Fruit fly (Drosophila melanogaster) whole organism, embryonic: Measurements from ENCODE around the gene Alh.

Experiments used
- Atf-2 ChIP-seq: fragments of 200-800 bp; sonication (Bioruptor generic); optimal IDR thresholded peaks from 2 replicates; lab custom pipeline; 2016; ENCODE audit warnings: missing biosample characterization, missing genetic modification characterization
- Atf3 ChIP-seq: fragments of 200-800 bp; sonication (Bioruptor generic); optimal IDR thresholded peaks from 3 replicates; lab custom pipeline; 2016; ENCODE audit warnings: missing biosample characterization, missing genetic modification characterization
- BEAF-32 ChIP-seq: fragments of 200-800 bp; sonication (Bioruptor generic); optimal IDR thresholded peaks from 3 replicates; lab custom pipeline; 2017; ENCODE audit warnings: missing biosample characterization, missing genetic modification characterization, mild to moderate bottlenecking, moderate library complexity, missing genetic modification reagents
- CG10431 ChIP-seq: fragments of 200-800 bp; sonication (Bioruptor generic); optimal IDR thresholded peaks from 3 replicates; lab custom pipeline; 2018; ENCODE audit warnings: missing biosample characterization, mild to moderate bottlenecking, missing genetic modification characterization
- CG10543 ChIP-seq: fragments of 200-800 bp; sonication (Bioruptor generic); optimal IDR thresholded peaks from 3 replicates; lab custom pipeline; 2017; ENCODE audit warnings: missing biosample characterization, mild to moderate bottlenecking, missing genetic modification characterization, moderate library complexity
- CG11456 ChIP-seq: fragments of 200-800 bp; sonication (Bioruptor generic); IDR thresholded peaks from 3 replicates; pipeline ENCODE4 v1.3.6; 2022; ENCODE audit warnings: missing biosample characterization, missing genetic modification characterization
- CG11723 ChIP-seq: fragments of 200-800 bp; sonication (Bioruptor generic); optimal IDR thresholded peaks from 2 replicates; lab custom pipeline; 2017; ENCODE audit warnings: missing biosample characterization, mild to moderate bottlenecking, missing genetic modification characterization
- CG12155 ChIP-seq: fragments of 200-800 bp; sonication (Bioruptor generic); optimal IDR thresholded peaks from 3 replicates; lab custom pipeline; 2016; ENCODE audit warnings: missing biosample characterization, missing genetic modification characterization
- CG13624 ChIP-seq: fragments of 200-800 bp; sonication (Bioruptor generic); optimal IDR thresholded peaks from 2 replicates; lab custom pipeline; 2016; ENCODE audit warnings: missing biosample characterization, missing genetic modification characterization
- CG15269 ChIP-seq: fragments of 200-800 bp; sonication (Bioruptor generic); optimal IDR thresholded peaks from 2 replicates; lab custom pipeline; 2018; ENCODE audit warnings: missing biosample characterization, mild to moderate bottlenecking, missing genetic modification characterization, moderate library complexity
- CG15514 ChIP-seq: fragments of 200-800 bp; sonication (Bioruptor generic); optimal IDR thresholded peaks from 3 replicates; lab custom pipeline; 2017; ENCODE audit warnings: missing biosample characterization, missing genetic modification characterization, mild to moderate bottlenecking, moderate library complexity, missing genetic modification reagents
- CG16815 ChIP-seq: fragments of 200-800 bp; sonication (Bioruptor generic); optimal IDR thresholded peaks from 3 replicates; lab custom pipeline; 2017; ENCODE audit warnings: missing biosample characterization, mild to moderate bottlenecking, missing genetic modification characterization
- CG18011 ChIP-seq: fragments of 200-800 bp; sonication (Bioruptor generic); optimal IDR thresholded peaks from 2 replicates; lab custom pipeline; 2017; ENCODE audit warnings: missing biosample characterization, missing genetic modification characterization, mild to moderate bottlenecking, moderate library complexity, missing genotype
- CG2116 ChIP-seq: fragments of 200-800 bp; sonication (Bioruptor generic); optimal IDR thresholded peaks from 3 replicates; lab custom pipeline; 2018; ENCODE audit warnings: missing biosample characterization, mild to moderate bottlenecking, missing genetic modification characterization
- CG2712 ChIP-seq: fragments of 200-800 bp; optimal IDR thresholded peaks from 3 replicates; lab custom pipeline; 2019; ENCODE audit warnings: missing biosample characterization, mild to moderate bottlenecking, missing genetic modification characterization, moderate library complexity
- CG30020 ChIP-seq: fragments of 200-800 bp; optimal IDR thresholded peaks from 2 replicates; lab custom pipeline; 2019; ENCODE audit warnings: missing biosample characterization, mild to moderate bottlenecking, missing genetic modification characterization, moderate library complexity
- CG31441 ChIP-seq: fragments of 200-800 bp; sonication (Bioruptor generic); IDR thresholded peaks from 2 replicates; pipeline ENCODE4 v1.3.6; 2022; ENCODE audit warnings: missing biosample characterization, missing genetic modification characterization
- CG4424 ChIP-seq: fragments of 200-800 bp; sonication (Bioruptor generic); optimal IDR thresholded peaks from 3 replicates; lab custom pipeline; 2016; ENCODE audit warnings: missing biosample characterization, missing genetic modification characterization
- CG4707 ChIP-seq: fragments of 200-800 bp; sonication (Bioruptor generic); optimal IDR thresholded peaks from 2 replicates; lab custom pipeline; 2018; ENCODE audit warnings: missing biosample characterization, mild to moderate bottlenecking, missing genetic modification characterization, moderate library complexity
- CG4730 ChIP-seq: fragments of 200-800 bp; sonication (Bioruptor generic); IDR thresholded peaks from 2 replicates; pipeline ENCODE4 v1.3.6; 2022; ENCODE audit warnings: missing biosample characterization, missing genetic modification characterization
- CG4854 ChIP-seq: fragments of 200-800 bp; sonication (Bioruptor generic); optimal IDR thresholded peaks from 2 replicates; lab custom pipeline; 2016; ENCODE audit warnings: missing biosample characterization, missing genetic modification characterization, inconsistent platforms
- CG8290 ChIP-seq, 3 experiments: fragments of 200-800 bp; sonication (Bioruptor generic); optimal IDR thresholded peaks; 2 replicates each; lab custom pipeline; 2016 to 2019; ENCODE audit warnings: missing biosample characterization in 3 of 3, missing genetic modification characterization in 3 of 3, mild to moderate bottlenecking in 2 of 3, moderate library complexity in 1 of 3
- CG9932 ChIP-seq: fragments of 200-800 bp; sonication (Bioruptor generic); IDR thresholded peaks from 2 replicates; pipeline ENCODE4 v1.3.6; 2022; ENCODE audit warnings: missing biosample characterization, missing genetic modification characterization
- Drgx ChIP-seq: fragments of 200-800 bp; sonication (Bioruptor generic); IDR thresholded peaks from 2 replicates; pipeline ENCODE4 v1.3.6; 2022; ENCODE audit warnings: missing biosample characterization, missing genetic modification characterization
- Fer1 ChIP-seq: fragments of 200-800 bp; sonication (Bioruptor generic); optimal IDR thresholded peaks from 2 replicates; lab custom pipeline; 2017; ENCODE audit warnings: missing biosample characterization, mild to moderate bottlenecking, missing genetic modification characterization
- Fer3 ChIP-seq: fragments of 200-800 bp; sonication (Bioruptor generic); optimal IDR thresholded peaks from 2 replicates; lab custom pipeline; 2018; ENCODE audit warnings: missing biosample characterization, mild to moderate bottlenecking, missing genetic modification characterization, moderate library complexity
- Hr3 ChIP-seq: fragments of 200-800 bp; sonication (Bioruptor generic); optimal IDR thresholded peaks from 3 replicates; lab custom pipeline; 2016; ENCODE audit warnings: missing biosample characterization, missing genetic modification characterization
- MBD-R2 ChIP-seq: fragments of 200-800 bp; sonication (Bioruptor generic); IDR thresholded peaks from 2 replicates; pipeline ENCODE4 v1.3.6; 2022; ENCODE audit warnings: missing biosample characterization, missing genetic modification characterization
- Med ChIP-seq: fragments of 200-800 bp; sonication (Bioruptor generic); peaks from one replicate; lab custom pipeline; 2016; ENCODE audit warnings: missing biosample characterization, missing genetic modification characterization, mild to moderate bottlenecking, inconsistent platforms, moderate library complexity
- Mes4 ChIP-seq: fragments of 200-800 bp; sonication (Bioruptor generic); optimal IDR thresholded peaks from 2 replicates; lab custom pipeline; 2016; ENCODE audit warnings: missing biosample characterization, missing genetic modification characterization
- NC2β ChIP-seq: fragments of 200-800 bp; sonication (Bioruptor generic); optimal IDR thresholded peaks from 2 replicates; lab custom pipeline; 2016; ENCODE audit warnings: missing biosample characterization, missing genetic modification characterization
- Nf-YC ChIP-seq: fragments of 200-800 bp; optimal IDR thresholded peaks from 3 replicates; lab custom pipeline; 2019; ENCODE audit warnings: missing biosample characterization, mild to moderate bottlenecking, missing genetic modification characterization, moderate library complexity
- Ptx1 ChIP-seq: fragments of 200-800 bp; sonication (Bioruptor generic); IDR thresholded peaks from 2 replicates; pipeline ENCODE4 v1.3.6; 2022; ENCODE audit warnings: missing biosample characterization, missing genetic modification characterization
- Sin3A ChIP-seq: fragments of >200 bp; optimal IDR thresholded peaks from 2 replicates; lab custom pipeline; 2018
- Spps ChIP-seq: fragments of 200-800 bp; sonication (Bioruptor generic); optimal IDR thresholded peaks from 2 replicates; lab custom pipeline; 2018; ENCODE audit warnings: missing biosample characterization, mild to moderate bottlenecking, missing genetic modification characterization
- Tbp ChIP-seq: fragments of >200 bp; optimal IDR thresholded peaks from 2 replicates; lab custom pipeline; 2018; ENCODE audit warnings: missing biosample characterization, missing genetic modification characterization
- ap ChIP-seq: fragments of 200-800 bp; sonication (Bioruptor generic); IDR thresholded peaks from 2 replicates; pipeline ENCODE4 v1.3.6; 2022; ENCODE audit warnings: missing biosample characterization, missing genetic modification characterization
- bab2 ChIP-seq: fragments of 200-800 bp; sonication (Bioruptor generic); optimal IDR thresholded peaks from 2 replicates; lab custom pipeline; 2016; ENCODE audit warnings: missing biosample characterization, missing genetic modification characterization
- en ChIP-seq: fragments of 200-800 bp; sonication (Bioruptor generic); optimal IDR thresholded peaks from 2 replicates; lab custom pipeline; 2016; ENCODE audit warnings: missing biosample characterization, missing genetic modification characterization
- ftz-f1 ChIP-seq: fragments of 200-800 bp; sonication (Bioruptor generic); optimal IDR thresholded peaks from 2 replicates; lab custom pipeline; 2016; ENCODE audit warnings: missing biosample characterization, missing genetic modification characterization
- gem ChIP-seq: fragments of 200-800 bp; sonication (Bioruptor generic); optimal IDR thresholded peaks from 2 replicates; lab custom pipeline; 2019; ENCODE audit warnings: missing biosample characterization, mild to moderate bottlenecking, missing genetic modification characterization, moderate library complexity
- gro ChIP-seq: fragments of 200-800 bp; sonication (Bioruptor generic); optimal IDR thresholded peaks from 2 replicates; lab custom pipeline; 2016; ENCODE audit warnings: missing biosample characterization, missing genetic modification characterization
- hbn ChIP-seq: fragments of 200-800 bp; sonication (Bioruptor generic); IDR thresholded peaks from 2 replicates; pipeline ENCODE4 v1.3.6; 2022; ENCODE audit warnings: missing biosample characterization, missing genetic modification characterization; ENCODE audit not compliant: partially characterized antibody
- insv ChIP-seq, 2 experiments: fragments of 200-800 bp; sonication (Bioruptor generic); optimal IDR thresholded peaks; 3 replicates each; lab custom pipeline; 2016 to 2018; ENCODE audit warnings: missing biosample characterization in 2 of 2, missing genetic modification characterization in 2 of 2
- kni ChIP-seq: fragments of 200-800 bp; sonication (Bioruptor generic); optimal IDR thresholded peaks from 3 replicates; lab custom pipeline; 2017; ENCODE audit warnings: mild to moderate bottlenecking, missing biosample characterization, missing genetic modification reagents, missing genetic modification characterization
- lilli ChIP-seq: fragments of 200-800 bp; sonication (Bioruptor generic); optimal IDR thresholded peaks from 3 replicates; lab custom pipeline; 2016; ENCODE audit warnings: missing biosample characterization, missing genetic modification characterization
- phol ChIP-seq: fragments of 200-800 bp; sonication (Bioruptor generic); optimal IDR thresholded peaks from 3 replicates; lab custom pipeline; 2018; ENCODE audit warnings: missing biosample characterization, mild to moderate bottlenecking, missing genetic modification characterization, moderate library complexity
- sens ChIP-seq: fragments of 200-800 bp; sonication (Bioruptor generic); peaks from one replicate; lab custom pipeline; 2016; ENCODE audit warnings: missing biosample characterization, missing genetic modification characterization
- stwl ChIP-seq: fragments of 200-800 bp; sonication (Bioruptor generic); optimal IDR thresholded peaks from 3 replicates; lab custom pipeline; 2018; ENCODE audit warnings: missing biosample characterization, mild to moderate bottlenecking, missing genetic modification characterization, moderate library complexity
- tin ChIP-seq: fragments of 200-800 bp; sonication (Bioruptor generic); optimal IDR thresholded peaks from 3 replicates; lab custom pipeline; 2016; ENCODE audit warnings: missing biosample characterization, missing genetic modification characterization
- trem ChIP-seq: fragments of 200-800 bp; optimal IDR thresholded peaks from 3 replicates; lab custom pipeline; 2019; ENCODE audit warnings: missing biosample characterization, mild to moderate bottlenecking, missing genetic modification characterization, moderate library complexity

Gene Alh

DNA sequence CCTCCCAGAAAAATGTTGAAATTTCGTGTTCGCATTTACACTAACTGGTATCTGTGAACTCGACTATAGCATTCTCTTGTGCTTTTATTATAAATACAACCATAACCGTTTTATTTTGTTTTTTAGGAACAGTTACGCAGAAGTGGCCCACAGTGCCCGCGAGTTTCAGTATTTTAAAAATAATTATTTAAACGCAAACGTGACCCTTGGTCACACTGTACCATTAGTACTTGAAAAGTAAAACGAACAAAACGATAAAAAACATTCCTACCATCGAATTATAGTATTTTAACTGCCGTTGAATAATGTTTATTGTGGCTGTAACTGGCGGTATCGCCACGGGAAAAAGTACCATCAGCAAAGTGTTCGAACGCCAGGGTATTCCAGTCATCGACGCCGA, 42.0 kb downstream of the Alh start, which contains the start of gene Dpck (continued):
- peak; percentile 22 for TF ChIP-seq CG8290 (GFP tag; optimal IDR thresholded peaks at IDR 0.05; lab: Kevin White, UChicago)
- TF ChIP-seq CG8290 (tag; optimal IDR thresholded peaks at IDR 0.05; lab: Kevin White, UChicago) = peak; percentile 23 to 54
- peak; percentile 45 for TF ChIP-seq Drgx (GFP tag; lab: Robert Waterston, UW)
- no peak for TF ChIP-seq CG12155 (GFP tag; lab: Kevin White, UChicago)
- peak; percentile 91 for TF ChIP-seq sens (GFP tag; lab: Kevin White, UChicago)
- TF ChIP-seq CG15514 = peak; percentile 2
- peak; percentile 36 for TF ChIP-seq Fer1 (GFP tag; lab: Kevin White, UChicago)
- peak; percentile 13 for TF ChIP-seq BEAF-32 (GFP tag; lab: Kevin White, UChicago)
- peak; percentile 72 for TF ChIP-seq kni (GFP tag; lab: Kevin White, UChicago)
- TF ChIP-seq bab2 = peak; percentile 7
- peak; percentile 36 for TF ChIP-seq CG15269 (tag; lab: Kevin White, UChicago)
- peak; percentile 42 for TF ChIP-seq NC2β (GFP tag; lab: Kevin White, UChicago)
- peak; percentile 28 for TF ChIP-seq CG4854
- peak; percentile 32 for TF ChIP-seq en
- TF ChIP-seq CG2116 (GFP tag; lab: Kevin White, UChicago) = peak; percentile 19
- peak in 1 of 2 experiments; percentile 16 for TF ChIP-seq insv (GFP tag; optimal IDR thresholded peaks at IDR 0.05; lab: Kevin White, UChicago)
- peak; percentile 17 for TF ChIP-seq Atf-2 (GFP tag; lab: Kevin White, UChicago)
- TF ChIP-seq CG4707 (GFP tag; lab: Kevin White, UChicago) = peak; percentile 99
- peak; percentile 10 for TF ChIP-seq tin (GFP tag; lab: Kevin White, UChicago)
- peak; percentile 36; the same call in 1 of the 2 replicates for TF ChIP-seq hbn
- peak; percentile 32 for TF ChIP-seq gro (GFP tag; lab: Kevin White, UChicago)
- TF ChIP-seq phol (tag; lab: Kevin White, UChicago) = peak; percentile 41
- peak; percentile 92 for TF ChIP-seq CG30020 (tag; lab: Kevin White, UChicago)
- peak; percentile 8 for TF ChIP-seq Sin3A (lab: Kevin White, UChicago)
- 0 out of 2 replicates have a peak, but pooled peaks have one; percentile 6 for TF ChIP-seq Ptx1 (GFP tag; lab: Robert Waterston, UW)
- no peak for TF ChIP-seq Tbp (GFP tag; lab: Kevin White, UChicago)
- peak; percentile 26 for TF ChIP-seq gem (tag; lab: Kevin White, UChicago)
- TF ChIP-seq CG11456 = no peak
- TF ChIP-seq CG10431 (GFP tag; lab: Kevin White, UChicago) = peak; percentile 16
- TF ChIP-seq CG16815 = no peak
- peak; percentile 28 for TF ChIP-seq Nf-YC (tag; lab: Kevin White, UChicago)
- peak; percentile 72 for TF ChIP-seq MBD-R2 (GFP tag; lab: Robert Waterston, UW)
- 0 out of 2 replicates have a peak, but pooled peaks have one; percentile 30 for TF ChIP-seq CG31441 (GFP tag; lab: Robert Waterston, UW)
- peak; percentile 80 for TF ChIP-seq Med
- TF ChIP-seq CG4730 (GFP tag; lab: Robert Waterston, UW) = no peak
- TF ChIP-seq Spps (tag; lab: Kevin White, UChicago) = no peak
- TF ChIP-seq CG13624 (GFP tag; lab: Kevin White, UChicago) = peak; percentile 46
- TF ChIP-seq trem (tag; lab: Kevin White, UChicago) = peak; percentile 42
- no peak for TF ChIP-seq ftz-f1 (GFP tag; lab: Kevin White, UChicago)
- TF ChIP-seq CG9932 (GFP tag; lab: Robert Waterston, UW) = peak; percentile 10; the same call in 1 of the 2 replicates
- TF ChIP-seq Mes4 (GFP tag; lab: Kevin White, UChicago) = peak; percentile 4
- no peak for TF ChIP-seq Atf3 (GFP tag; lab: Kevin White, UChicago)
- peak; percentile 29 for TF ChIP-seq CG2712 (tag; lab: Kevin White, UChicago)
- TF ChIP-seq Hr3 (GFP tag; lab: Kevin White, UChicago) = peak; percentile 1
- TF ChIP-seq Fer3 (tag; lab: Kevin White, UChicago) = no peak
- peak; percentile 21 for TF ChIP-seq CG10543 (GFP tag; lab: Kevin White, UChicago)
- TF ChIP-seq stwl (tag; lab: Kevin White, UChicago) = peak; percentile 50
- TF ChIP-seq ap (GFP tag; lab: Robert Waterston, UW) = no peak
- peak; percentile 86 for TF ChIP-seq CG11723 (GFP tag; lab: Kevin White, UChicago)
- TF ChIP-seq CG18011 (GFP tag; lab: Kevin White, UChicago) = peak; percentile 7
- TF ChIP-seq lilli = peak; percentile 36
- peak; percentile 30 for TF ChIP-seq CG4424 (GFP tag; lab: Kevin White, UChicago)
